Worm (Caenorhabditis elegans) whole organism, L4 larva: ENCODE measurements around the gene C33A12.19.

Experiments
- F26F4.8 ChIP-seq: fragments of 200-800 bp; sonication (Bioruptor generic); conservative IDR thresholded peaks from 2 replicates; pipeline ENCODE4 v1.3.6; 2022; ENCODE audit warnings: missing genetic modification characterization, missing compliant biosample characterization
- F49E8.2 ChIP-seq: sonication (generic microtip); optimal IDR thresholded peaks from 2 replicates; lab custom pipeline; 2016; ENCODE audit warnings: missing compliant biosample characterization, mild to moderate bottlenecking, missing genetic modification characterization, borderline replicate concordance
- ZK546.5 ChIP-seq, 2 experiments: sonication (generic microtip); optimal IDR thresholded peaks; 2 replicates each; lab custom pipeline; 2017; ENCODE audit warnings: missing biosample characterization in 2 of 2, missing genetic modification characterization in 2 of 2
- aly-2 ChIP-seq: sonication (generic microtip); optimal IDR thresholded peaks from 2 replicates; lab custom pipeline; 2018; ENCODE audit warnings: missing biosample characterization, missing genetic modification characterization
- dpl-1 ChIP-seq: fragments of 150-350 bp; optimal IDR thresholded peaks from 2 replicates; lab custom pipeline; 2014; ENCODE audit warnings: missing biosample characterization, missing genetic modification reagents, missing genetic modification characterization
- egl-27 ChIP-seq: sonication (generic microtip); optimal IDR thresholded peaks from 3 replicates; lab custom pipeline; 2017; ENCODE audit warnings: missing biosample characterization, missing genetic modification reagents, missing genetic modification characterization
- fkh-10 ChIP-seq: fragments of 150-350 bp; optimal IDR thresholded peaks from 2 replicates; lab custom pipeline; 2014; ENCODE audit warnings: missing biosample characterization, missing genetic modification reagents, missing genetic modification characterization
- madf-9 ChIP-seq: fragments of 200-800 bp; sonication (Bioruptor generic); conservative IDR thresholded peaks from 2 replicates; pipeline ENCODE4 v1.3.6; 2022; ENCODE audit warnings: missing genetic modification reagents, missing genetic modification characterization, missing compliant biosample characterization
- nhr-237 ChIP-seq: sonication (generic microtip); optimal IDR thresholded peaks from 2 replicates; lab custom pipeline; 2017; ENCODE audit warnings: missing biosample characterization, missing genetic modification characterization
- snpc-4 ChIP-seq: fragments of 150-350 bp; optimal IDR thresholded peaks from 2 replicates; lab custom pipeline; 2014; ENCODE audit warnings: missing biosample characterization, missing genetic modification characterization
- zip-11 ChIP-seq: fragments of 200-800 bp; sonication (Bioruptor generic); IDR thresholded peaks from 2 replicates; pipeline ENCODE4 v1.3.6; 2022; ENCODE audit warnings: missing genetic modification characterization, missing compliant biosample characterization

ce11 chrIV:9538214-9538613, 21.4 kb downstream of the C33A12.19 start:
- TF ChIP-seq F49E8.2 (tag; lab: Kevin White, UChicago) (no peak), ZK546.5 (tag; optimal IDR thresholded peaks at IDR 0.05; lab: Kevin White, UChicago) (no peak), nhr-237 (tag; lab: Kevin White, UChicago) (no peak), aly-2 (no peak), zip-11 (no peak), egl-27 (no peak), fkh-10 (GFP tag; lab: Kevin White, UChicago) (no peak), F26F4.8 (no peak), dpl-1 (no peak), snpc-4 (tag; lab: Kevin White, UChicago) (no peak), madf-9 (GFP tag; lab: Robert Waterston, UW) (no peak)
